Worm (Caenorhabditis elegans) whole organism, L1 larva: ENCODE measurements around the gene T03F7.7.
A peak's percentile ranks its signal among the peaks of the same experiment; 100 is the strongest.

ENCODE experiments used
- C16A3.4 ChIP-seq: fragments of 150-350 bp; optimal IDR thresholded peaks from 2 replicates; lab custom pipeline; 2014; ENCODE audit warnings: missing biosample characterization, missing genetic modification characterization
- C34B4.2 ChIP-seq: sonication (generic microtip); optimal IDR thresholded peaks from 2 replicates; lab custom pipeline; 2017; ENCODE audit warnings: mild to moderate bottlenecking, missing genetic modification characterization, missing compliant biosample characterization
- F16B12.6 ChIP-seq: fragments of 150-350 bp; optimal IDR thresholded peaks from 2 replicates; lab custom pipeline; 2014; ENCODE audit warnings: missing biosample characterization, missing genetic modification characterization
- Y116A8C.19 ChIP-seq: sonication (generic microtip); optimal IDR thresholded peaks from 2 replicates; lab custom pipeline; 2016; ENCODE audit warnings: missing compliant biosample characterization, missing genetic modification characterization, borderline replicate concordance
- alr-1 ChIP-seq: fragments of 200-800 bp; sonication (Bioruptor generic); optimal IDR thresholded peaks from 2 replicates; lab custom pipeline; 2018; ENCODE audit warnings: borderline replicate concordance, mild to moderate bottlenecking, missing genetic modification characterization, missing compliant biosample characterization
- aly-2 ChIP-seq: fragments of 150-350 bp; optimal IDR thresholded peaks from 2 replicates; lab custom pipeline; 2014; ENCODE audit warnings: missing biosample characterization, missing genetic modification characterization
- blmp-1 ChIP-seq: fragments of 150-350 bp; optimal IDR thresholded peaks from 2 replicates; lab custom pipeline; 2014; ENCODE audit warnings: missing biosample characterization, missing genetic modification characterization
- ceh-8 ChIP-seq: fragments of 200-800 bp; sonication (Bioruptor generic); optimal IDR thresholded peaks from 2 replicates; lab custom pipeline; 2018; ENCODE audit warnings: mild to moderate bottlenecking, missing genetic modification characterization, moderate library complexity, missing compliant biosample characterization
- efl-1 ChIP-seq, 4 experiments: fragments of 150-350 bp; optimal IDR thresholded peaks in 3 of 4; peaks in 1 of 4; 1 replicate in 1 of 4; 2 replicates in 3 of 4; lab custom pipeline; 2014; ENCODE audit warnings: missing biosample characterization in 2 of 4, missing genetic modification characterization in 2 of 4, missing genetic modification reagents in 2 of 4
- egl-27 ChIP-seq, 2 experiments: fragments of 150-350 bp in 1 of 2; sonication (generic microtip); optimal IDR thresholded peaks; 3 replicates each; lab custom pipeline; 2017 to 2018; ENCODE audit warnings: missing biosample characterization in 2 of 2, missing genetic modification characterization in 2 of 2, missing genetic modification reagents in 2 of 2
- elt-2 ChIP-seq: sonication (generic microtip); optimal IDR thresholded peaks from 2 replicates; lab custom pipeline; 2016; ENCODE audit warnings: missing genetic modification characterization, mild to moderate bottlenecking, inconsistent platforms, missing compliant biosample characterization, missing genetic modification reagents
- fkh-8 ChIP-seq: sonication (generic microtip); optimal IDR thresholded peaks from 2 replicates; lab custom pipeline; 2016; ENCODE audit warnings: mild to moderate bottlenecking, missing genetic modification characterization, missing compliant biosample characterization
- hlh-17 ChIP-seq: fragments of 200-800 bp; sonication (Bioruptor generic); optimal IDR thresholded peaks from 2 replicates; lab custom pipeline; 2018; ENCODE audit warnings: missing genetic modification characterization, mild to moderate bottlenecking, missing compliant biosample characterization, moderate library complexity, borderline replicate concordance
- hlh-4 ChIP-seq: sonication (generic microtip); optimal IDR thresholded peaks from 2 replicates; lab custom pipeline; 2016; ENCODE audit warnings: mild to moderate bottlenecking, missing genetic modification characterization, missing compliant biosample characterization
- isw-1 ChIP-seq: fragments of 200-800 bp; sonication (Bioruptor generic); IDR thresholded peaks from 2 replicates; pipeline ENCODE4 v1.3.6; 2022; ENCODE audit warnings: missing genetic modification characterization, missing compliant biosample characterization
- lin-14 ChIP-seq: fragments of 200-800 bp; sonication (Bioruptor generic); optimal IDR thresholded peaks from 2 replicates; lab custom pipeline; 2018; ENCODE audit warnings: mild to moderate bottlenecking, missing genetic modification characterization, moderate library complexity, missing compliant biosample characterization
- lin-39 ChIP-seq: fragments of 150-350 bp; optimal IDR thresholded peaks from 2 replicates; lab custom pipeline; 2014; ENCODE audit warnings: missing biosample characterization, missing genetic modification reagents, missing genetic modification characterization
- nhr-11 ChIP-seq: fragments of 150-350 bp; optimal IDR thresholded peaks from 2 replicates; lab custom pipeline; 2014; ENCODE audit warnings: missing biosample characterization, missing genetic modification characterization
- nhr-12 ChIP-seq: sonication (generic microtip); optimal IDR thresholded peaks from 2 replicates; lab custom pipeline; 2017; ENCODE audit warnings: missing biosample characterization, missing genetic modification characterization
- nhr-19 ChIP-seq: fragments of 200-800 bp; sonication (Bioruptor generic); conservative IDR thresholded peaks from 2 replicates; pipeline ENCODE4 v1.3.6; 2022; ENCODE audit warnings: missing genetic modification characterization, missing compliant biosample characterization
- nhr-20 ChIP-seq: sonication (generic microtip); optimal IDR thresholded peaks from 2 replicates; lab custom pipeline; 2016; ENCODE audit warnings: mild to moderate bottlenecking, missing genetic modification characterization, missing compliant biosample characterization
- nhr-237 ChIP-seq: fragments of 150-350 bp; optimal IDR thresholded peaks from 2 replicates; lab custom pipeline; 2014; ENCODE audit warnings: missing biosample characterization, missing genetic modification characterization
- nhr-47 ChIP-seq: sonication (generic microtip); optimal IDR thresholded peaks from 2 replicates; lab custom pipeline; 2016; ENCODE audit warnings: mild to moderate bottlenecking, missing genetic modification characterization, moderate library complexity, missing compliant biosample characterization
- nhr-76 ChIP-seq: sonication (generic microtip); optimal IDR thresholded peaks from 2 replicates; lab custom pipeline; 2017; ENCODE audit warnings: missing biosample characterization, missing genetic modification characterization
- nhr-84 ChIP-seq: sonication (generic microtip); optimal IDR thresholded peaks from 2 replicates; lab custom pipeline; 2017; ENCODE audit warnings: missing biosample characterization, missing genetic modification characterization
- nhr-85 ChIP-seq: sonication (generic microtip); peaks from one replicate; lab custom pipeline; 2016; ENCODE audit warnings: missing genetic modification characterization, inconsistent platforms, missing compliant biosample characterization
- nhr-90 ChIP-seq: sonication (generic microtip); optimal IDR thresholded peaks from 2 replicates; lab custom pipeline; 2016; ENCODE audit warnings: mild to moderate bottlenecking, missing genetic modification characterization, missing compliant biosample characterization; ENCODE audit not compliant: poor library complexity
- pag-3 ChIP-seq: sonication (generic microtip); optimal IDR thresholded peaks from 2 replicates; lab custom pipeline; 2017; ENCODE audit warnings: missing genetic modification characterization, mild to moderate bottlenecking, missing compliant biosample characterization, antibody characterized with exemption, borderline replicate concordance; ENCODE audit not compliant: insufficient read depth
- swsn-7 ChIP-seq: sonication (generic microtip); optimal IDR thresholded peaks from 2 replicates; lab custom pipeline; 2016; ENCODE audit warnings: missing genetic modification characterization, missing compliant biosample characterization
- tlp-1 ChIP-seq: fragments of 150-350 bp; optimal IDR thresholded peaks from 2 replicates; lab custom pipeline; 2014; ENCODE audit warnings: missing biosample characterization, missing genetic modification characterization
- unc-98 ChIP-seq: fragments of 200-800 bp; sonication (Bioruptor generic); IDR thresholded peaks from 2 replicates; pipeline ENCODE4 v1.3.6; 2022; ENCODE audit warnings: missing genetic modification characterization, missing compliant biosample characterization
- vab-15 ChIP-seq: sonication (generic microtip); optimal IDR thresholded peaks from 2 replicates; lab custom pipeline; 2017; ENCODE audit warnings: missing genotype, mild to moderate bottlenecking, missing genetic modification characterization, missing compliant biosample characterization

T03F7.7 gene

DNA sequence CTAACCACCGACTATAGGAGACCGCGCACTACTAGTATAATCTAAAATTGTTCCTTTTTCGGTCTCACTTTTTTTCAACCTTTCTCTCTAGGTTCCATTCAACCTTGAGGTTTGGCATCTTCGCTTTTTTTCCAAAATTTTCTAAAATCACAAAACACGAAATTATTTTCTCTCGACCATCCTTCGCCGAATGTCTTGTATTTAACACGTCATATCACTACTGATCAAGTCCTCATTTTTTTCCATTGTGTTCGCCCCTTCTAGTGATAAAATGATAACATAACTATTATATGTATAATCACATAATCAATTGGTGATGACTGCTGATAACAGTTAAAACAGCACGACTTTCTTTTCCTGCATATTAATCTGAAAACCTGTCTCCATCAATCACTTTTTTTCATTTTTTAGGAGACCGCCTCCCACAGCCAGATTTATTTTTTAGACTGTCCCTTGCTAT is at the start of gene T03F7.7:
Gene T03F7.7 (plus strand): TSS at position 410 of the 460 bp plus-strand sequence.
- TF ChIP-seq tlp-1 (tag; lab: Kevin White, UChicago), result no peak
- TF ChIP-seq nhr-76 (tag; lab: Kevin White, UChicago), result no peak
- TF ChIP-seq nhr-85 (tag; lab: Kevin White, UChicago), result peak; percentile 71
- TF ChIP-seq vab-15 (tag; lab: Kevin White, UChicago), result no peak
- TF ChIP-seq nhr-12 (tag; lab: Kevin White, UChicago), result no peak
- TF ChIP-seq nhr-47 (tag; lab: Kevin White, UChicago), result no peak
- peak; percentile 78 for TF ChIP-seq elt-2 (tag; lab: Kevin White, UChicago)
- no peak for TF ChIP-seq hlh-17 (GFP tag; lab: Kevin White, UChicago)
- no peak for TF ChIP-seq nhr-20
- no peak for TF ChIP-seq efl-1 (optimal IDR thresholded peaks at IDR 0.05; lab: Kevin White, UChicago)
- TF ChIP-seq efl-1 (GFP tag; optimal IDR thresholded peaks at IDR 0.05 in 1 of 2; lab: Kevin White, UChicago), result peak in 1 of 2 experiments; percentile 75
- TF ChIP-seq blmp-1, result peak; percentile 44
- peak; percentile 6 for TF ChIP-seq nhr-90 (tag; lab: Kevin White, UChicago)
- no peak for TF ChIP-seq C16A3.4
- no peak for TF ChIP-seq pag-3
- TF ChIP-seq lin-14, result peak; percentile 43

DNA sequence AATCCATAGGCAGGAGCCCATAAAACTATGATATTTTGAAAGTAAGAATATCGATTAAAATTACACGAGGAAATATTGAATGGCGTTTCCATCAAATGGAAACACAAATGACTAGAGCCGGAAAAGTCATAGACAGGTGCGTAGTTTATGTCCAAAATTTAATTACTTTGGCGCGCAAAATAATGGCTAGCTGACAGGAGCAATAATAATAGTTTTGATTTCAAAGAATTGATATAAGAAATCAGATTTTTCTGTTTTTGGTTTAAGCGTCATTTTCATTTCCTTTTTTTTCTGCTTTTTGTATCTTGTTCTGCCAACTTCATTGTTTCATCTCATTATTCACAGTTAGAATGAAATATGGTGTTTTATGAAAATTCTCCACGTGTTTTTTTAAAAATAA is 48.2 kb upstream of the T03F7.7 start, which contains the start of gene F07B10.4:
Gene F07B10.4 (minus strand): TSS at position 101 of the 400 bp plus-strand sequence.
- TF ChIP-seq fkh-8 (tag; lab: Kevin White, UChicago) (peak; percentile 11), nhr-11 (tag; lab: Kevin White, UChicago) (no peak)

DNA sequence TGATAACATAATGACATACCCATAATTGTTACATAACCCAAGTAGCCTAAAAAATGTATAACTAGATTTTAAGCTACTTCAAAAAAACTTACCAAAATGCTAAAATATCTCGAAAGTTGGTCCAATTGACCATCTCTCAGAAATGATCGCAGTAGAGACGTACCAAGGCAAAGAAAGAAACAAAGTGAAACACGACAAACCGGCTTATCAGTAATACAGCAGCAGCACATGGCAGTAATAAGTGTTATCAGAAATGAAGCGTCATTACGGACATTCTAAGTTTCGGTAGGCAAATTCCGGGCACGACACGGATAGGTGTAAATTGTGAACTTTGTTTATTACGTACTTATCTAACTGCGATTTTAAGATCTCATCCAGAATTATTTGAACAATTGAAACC is 45.7 kb upstream of the T03F7.7 start, which contains the start of gene cln-3.1:
Gene cln-3.1 (minus strand): TSS at position 171 of the 400 bp plus-strand sequence.
- no peak for TF ChIP-seq swsn-7
- no peak for TF ChIP-seq lin-39
- no peak for TF ChIP-seq nhr-19 (GFP tag; lab: Robert Waterston, UW)
- peak; percentile 56 for TF ChIP-seq elt-2 (tag; lab: Kevin White, UChicago)
- no peak for TF ChIP-seq Y116A8C.19 (tag; lab: Kevin White, UChicago)
- TF ChIP-seq, all 84 proteins: peak for 1

DNA sequence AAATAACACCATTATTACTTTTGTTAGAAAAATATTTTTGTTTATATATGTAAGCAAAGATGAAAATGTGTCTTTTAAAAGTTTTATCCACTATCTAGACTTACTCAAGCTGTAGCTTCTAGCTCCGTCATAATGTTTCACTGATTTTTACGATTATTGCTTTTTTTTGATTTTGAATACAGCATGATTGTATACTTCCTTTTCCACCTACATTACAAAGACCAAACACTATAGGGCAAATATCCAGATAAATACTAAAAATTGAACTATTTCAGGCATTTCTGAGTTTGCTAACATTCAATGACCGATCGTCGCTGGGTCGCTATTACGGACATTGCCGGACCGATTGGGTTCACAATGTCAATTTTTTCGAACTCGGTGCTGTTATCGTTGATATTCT is 44.5 kb upstream of the T03F7.7 start, which contains the start of gene str-116:
Gene str-116 (plus strand): TSS at position 301 of the 400 bp plus-strand sequence.
- TF ChIP-seq F16B12.6 (tag; lab: Kevin White, UChicago) (no peak), alr-1 (tag; lab: Kevin White, UChicago) (no peak), hlh-4 (tag; lab: Kevin White, UChicago) (no peak)

DNA sequence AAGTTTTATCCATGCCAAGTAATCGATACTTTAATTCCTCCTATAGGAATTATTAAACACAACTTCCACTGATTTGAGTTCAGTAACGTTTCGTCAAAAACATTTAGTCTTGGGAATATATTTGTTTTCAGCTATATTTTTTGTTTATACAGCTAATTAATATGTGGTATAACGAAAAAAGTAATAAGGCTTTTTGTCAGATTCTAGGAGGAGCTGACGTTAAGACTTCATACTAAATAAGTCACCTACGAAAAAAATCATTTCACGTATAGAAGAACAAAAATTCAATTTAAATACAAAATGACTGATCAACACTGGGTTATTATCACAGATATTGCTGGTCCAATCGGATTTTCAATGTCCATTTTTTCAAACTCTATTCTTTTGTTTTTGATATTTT is 42.4 kb upstream of the T03F7.7 start, which contains the start of gene str-115:
Gene str-115 (plus strand): TSS at position 301 of the 400 bp plus-strand sequence.
- TF ChIP-seq isw-1 (GFP tag; lab: Robert Waterston, UW) (no peak), nhr-84 (tag; lab: Kevin White, UChicago) (no peak)
- TF ChIP-seq, all 84 proteins: peak for 0

DNA sequence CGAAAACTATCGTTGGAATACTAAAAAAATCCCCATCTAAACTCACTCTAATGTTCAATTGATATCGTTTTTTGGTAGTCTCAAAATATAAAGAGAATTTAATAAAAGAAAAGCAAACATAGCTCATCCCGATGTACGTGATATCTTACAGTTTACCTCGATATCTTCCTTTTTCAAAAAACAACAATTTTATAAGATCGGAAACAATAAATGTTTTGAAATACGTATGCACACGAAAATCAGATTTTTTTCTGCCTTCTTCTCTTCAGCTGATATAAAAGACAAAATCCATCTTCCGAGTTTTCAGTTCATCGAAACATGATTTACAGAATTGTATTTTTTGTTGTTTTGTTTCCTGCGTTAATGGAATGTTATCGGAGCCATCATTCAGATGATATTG is 40.2 kb upstream of the T03F7.7 start, which contains the start of gene clec-222:
Gene clec-222 (plus strand): TSS at position 301 of the 400 bp plus-strand sequence.
- TF ChIP-seq unc-98 (GFP tag; lab: Robert Waterston, UW) (no peak), ceh-8 (GFP tag; lab: Kevin White, UChicago) (no peak), swsn-7 (no peak), C34B4.2 (no peak), aly-2 (tag; lab: Kevin White, UChicago) (no peak), nhr-237 (tag; lab: Kevin White, UChicago) (no peak), egl-27 (tag; optimal IDR thresholded peaks at IDR 0.05; lab: Kevin White, UChicago) (no peak)
